Fruit fly (Drosophila melanogaster): ENCODE data around the gene CG3330.

The CG3330 gene

DNA sequence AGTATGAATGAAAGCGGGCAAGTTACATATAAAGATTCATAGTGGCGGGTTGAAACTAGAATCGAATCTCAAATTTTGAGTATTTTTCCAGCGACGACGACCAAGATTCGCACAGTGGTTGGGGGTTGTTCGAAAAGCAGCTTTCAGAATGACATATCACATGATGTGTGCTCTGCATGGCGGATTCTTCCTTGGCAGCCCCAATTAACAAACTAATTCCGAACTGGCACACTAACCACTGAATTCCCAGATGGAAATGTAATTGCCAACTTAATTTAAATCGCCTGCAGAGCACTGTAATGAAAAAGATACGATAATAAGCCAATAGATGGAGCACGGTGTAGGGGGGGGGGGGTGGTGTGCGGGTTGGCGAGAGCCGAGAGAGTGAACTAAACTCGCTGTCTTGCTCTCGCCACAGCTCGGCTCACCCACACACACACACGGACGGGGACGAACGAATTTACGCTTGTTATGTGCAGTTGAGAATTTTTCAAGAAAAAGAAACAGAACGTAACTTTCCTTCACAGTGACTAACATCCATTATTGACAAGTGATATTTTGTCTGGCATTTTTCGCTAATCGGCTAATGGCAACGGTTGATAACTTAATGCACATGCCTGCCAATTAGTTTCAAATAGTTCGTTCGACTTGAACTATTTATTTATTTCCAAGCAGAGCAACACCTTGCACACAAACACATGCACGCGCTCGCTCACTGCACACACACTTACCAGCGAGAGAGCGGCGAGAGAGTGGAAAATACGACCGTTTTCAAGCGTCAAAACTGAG, 49.5 kb downstream of the CG3330 start (continued):
- peak; percentile 86 for TF ChIP-seq CG1024 (GFP tag; IDR thresholded peaks at IDR 0.05)
- TF ChIP-seq Mrtf (GFP tag; IDR thresholded peaks at IDR 0.05) = peak; percentile 97
- peak; percentile 76 for TF ChIP-seq grn (GFP tag; optimal IDR thresholded peaks at IDR 0.05)
- TF ChIP-seq tin (GFP tag; optimal IDR thresholded peaks at IDR 0.05) = peak; percentile 94
- TF ChIP-seq CG11398 (GFP tag; optimal IDR thresholded peaks at IDR 0.05) = peak; percentile 92
- peak; percentile 92 for TF ChIP-seq CG6272 (GFP tag; IDR thresholded peaks at IDR 0.05)
- peak; percentile 78 for TF ChIP-seq CG17802 (tag; optimal IDR thresholded peaks at IDR 0.05)
- TF ChIP-seq Dref (GFP tag; IDR thresholded peaks at IDR 0.05) = 0 out of 2 replicates have a peak, but pooled peaks have one; percentile 32
- TF ChIP-seq CG13424 (tag; optimal IDR thresholded peaks at IDR 0.05) = peak; percentile 91
- TF ChIP-seq zf30C (GFP tag; optimal IDR thresholded peaks at IDR 0.05) = no peak
- TF ChIP-seq CG18262 (tag; optimal IDR thresholded peaks at IDR 0.05) = peak; percentile 93
- TF ChIP-seq gce (GFP tag; IDR thresholded peaks at IDR 0.05) = peak; percentile 96
- TF ChIP-seq CG16815 (GFP tag; optimal IDR thresholded peaks at IDR 0.05) = peak; percentile 97
- peak; percentile 95 for TF ChIP-seq CG11093 (GFP tag; IDR thresholded peaks at IDR 0.05)
- peak; percentile 97 for TF ChIP-seq CG16779 (GFP tag; IDR thresholded peaks at IDR 0.05)
- peak; percentile 86 for TF ChIP-seq toy (GFP tag; IDR thresholded peaks at IDR 0.05)
- peak; percentile 91 for TF ChIP-seq kay (GFP tag; optimal IDR thresholded peaks at IDR 0.05)
- peak; percentile 91 for TF ChIP-seq CG8089 (GFP tag; optimal IDR thresholded peaks at IDR 0.05)
- TF ChIP-seq dmrt99B (tag; optimal IDR thresholded peaks at IDR 0.05) = peak; percentile 97
- TF ChIP-seq Fer2 (tag; optimal IDR thresholded peaks at IDR 0.05) = peak; percentile 72
- TF ChIP-seq CG13894 (tag; optimal IDR thresholded peaks at IDR 0.05) = peak; percentile 90
- TF ChIP-seq Dip3 (GFP tag; optimal IDR thresholded peaks at IDR 0.05) = peak; percentile 94
- TF ChIP-seq Tbp (GFP tag; optimal IDR thresholded peaks at IDR 0.05) = no peak
- TF ChIP-seq CG8924 (tag; optimal IDR thresholded peaks at IDR 0.05) = peak; percentile 93
- peak; percentile 77; the same call in 2 of the 3 replicates for TF ChIP-seq CG6791 (GFP tag; IDR thresholded peaks at IDR 0.05; ENCODE audit: partially characterized antibody)
- TF ChIP-seq inv (GFP tag; IDR thresholded peaks at IDR 0.05; ENCODE audit: partially characterized antibody) = 0 out of 2 replicates have a peak, but pooled peaks have one; percentile 36
- TF ChIP-seq rib (GFP tag; IDR thresholded peaks at IDR 0.05) = peak; percentile 96
- peak; percentile 59 for TF ChIP-seq CG10565 (GFP tag; optimal IDR thresholded peaks at IDR 0.05)
- peak; percentile 62 for TF ChIP-seq Hmx (GFP tag; optimal IDR thresholded peaks at IDR 0.05)
- peak; percentile 31 for TF ChIP-seq fd102C (GFP tag; optimal IDR thresholded peaks at IDR 0.05)
- TF ChIP-seq CG12071 (GFP tag; optimal IDR thresholded peaks at IDR 0.05) = peak; percentile 97
- peak; percentile 68 for TF ChIP-seq CG14965 (GFP tag; optimal IDR thresholded peaks at IDR 0.05; ENCODE audit: borderline replicate concordance)
- TF ChIP-seq CG4854 (GFP tag; optimal IDR thresholded peaks at IDR 0.05) = peak; percentile 91
- no peak for TF ChIP-seq hth (optimal IDR thresholded peaks at IDR 0.05)
- peak; percentile 96 for TF ChIP-seq NfI (GFP tag; optimal IDR thresholded peaks at IDR 0.05)
- peak; percentile 97 for TF ChIP-seq Rx (GFP tag; IDR thresholded peaks at IDR 0.05)
- TF ChIP-seq Xbp1 (GFP tag; optimal IDR thresholded peaks at IDR 0.05) = peak; percentile 95
- peak; percentile 90 for TF ChIP-seq gcm (GFP tag; optimal IDR thresholded peaks at IDR 0.05)
- peak; percentile 13 for TF ChIP-seq Scr (GFP tag; IDR thresholded peaks at IDR 0.05; ENCODE audit: partially characterized antibody)
- peak; percentile 63; the same call in 1 of the 2 replicates for TF ChIP-seq tna (GFP tag; IDR thresholded peaks at IDR 0.05; ENCODE audit: partially characterized antibody)
- TF ChIP-seq Abd-B (GFP tag; optimal IDR thresholded peaks at IDR 0.05) = peak; percentile 90
- TF ChIP-seq crp (GFP tag; optimal IDR thresholded peaks at IDR 0.05) = peak in 1 of 2 experiments; percentile 68
- TF ChIP-seq D19B (GFP tag; optimal IDR thresholded peaks at IDR 0.05) = peak; percentile 92
- TF ChIP-seq Sry-β (GFP tag; optimal IDR thresholded peaks at IDR 0.05) = peak; percentile 13
- TF ChIP-seq nau (GFP tag; optimal IDR thresholded peaks at IDR 0.05) = peak; percentile 91
- peak; percentile 89 for TF ChIP-seq croc (GFP tag; conservative IDR thresholded peaks at IDR 0.05)
- peak; percentile 86 for TF ChIP-seq Lim3 (GFP tag; IDR thresholded peaks at IDR 0.05)
- TF ChIP-seq h (optimal IDR thresholded peaks at IDR 0.05) = no peak
- TF ChIP-seq bab2 (GFP tag; optimal IDR thresholded peaks at IDR 0.05) = peak; percentile 91

Measured in whole organism, embryonic.